Fruit fly (Drosophila melanogaster): Measurements from ENCODE around the gene Gba1a.

Gene Gba1a

DNA sequence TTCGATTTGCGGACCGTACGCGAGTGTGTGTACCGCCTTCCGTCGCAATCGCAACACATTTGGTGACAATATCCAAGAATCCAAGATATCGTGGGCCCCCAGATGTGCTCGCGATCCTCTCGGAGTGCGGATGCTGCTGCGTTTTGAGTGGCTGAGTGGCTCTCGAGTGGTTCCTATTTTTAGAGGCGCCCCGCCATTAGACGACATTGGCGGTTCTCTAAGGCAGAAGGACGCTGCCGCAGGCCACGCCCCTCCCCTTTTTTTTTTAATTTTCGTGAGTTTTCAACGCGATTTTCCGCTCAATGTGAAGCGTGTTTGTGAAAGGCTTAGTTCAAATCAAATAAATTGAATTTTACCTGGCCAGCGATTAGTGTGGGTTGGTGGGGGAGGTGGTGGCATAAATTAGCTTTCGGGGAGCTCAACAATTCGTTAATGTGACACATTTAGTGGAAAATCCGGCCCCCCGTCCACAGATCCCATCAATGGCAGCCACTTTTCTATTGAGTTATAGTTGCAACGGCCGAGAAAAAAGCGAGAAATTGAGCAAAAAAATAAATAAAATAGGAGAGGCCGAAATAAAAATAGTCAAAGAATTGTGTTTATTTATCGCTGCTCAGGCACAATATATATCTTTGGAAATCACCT, 18.0 kb downstream of the Gba1a start, which contains the start of gene nau:
Gene nau, minus strand, starts transcription at position 61 of the 645 bp plus-strand sequence.
- TF ChIP-seq CG6276 (GFP tag; optimal IDR thresholded peaks at IDR 0.05) (no peak), Eip75B (GFP tag; optimal IDR thresholded peaks at IDR 0.05) (no peak), Sox102F (GFP tag; optimal IDR thresholded peaks at IDR 0.05) (no peak), spab (GFP tag; optimal IDR thresholded peaks at IDR 0.05) (no peak), esn (GFP tag; optimal IDR thresholded peaks at IDR 0.05) (no peak), pdm3 (GFP tag; optimal IDR thresholded peaks at IDR 0.05) (no peak), CG31627 (GFP tag; optimal IDR thresholded peaks at IDR 0.05) (no peak), CG11762 (GFP tag; optimal IDR thresholded peaks at IDR 0.05; ENCODE audit: insufficient read depth) (no peak), Eip93F (GFP tag; optimal IDR thresholded peaks at IDR 0.05) (no peak), fd85E (GFP tag; optimal IDR thresholded peaks at IDR 0.05) (no peak), Smox (GFP tag; optimal IDR thresholded peaks at IDR 0.05) (no peak), CG32006 (GFP tag; optimal IDR thresholded peaks at IDR 0.05) (no peak)

DNA sequence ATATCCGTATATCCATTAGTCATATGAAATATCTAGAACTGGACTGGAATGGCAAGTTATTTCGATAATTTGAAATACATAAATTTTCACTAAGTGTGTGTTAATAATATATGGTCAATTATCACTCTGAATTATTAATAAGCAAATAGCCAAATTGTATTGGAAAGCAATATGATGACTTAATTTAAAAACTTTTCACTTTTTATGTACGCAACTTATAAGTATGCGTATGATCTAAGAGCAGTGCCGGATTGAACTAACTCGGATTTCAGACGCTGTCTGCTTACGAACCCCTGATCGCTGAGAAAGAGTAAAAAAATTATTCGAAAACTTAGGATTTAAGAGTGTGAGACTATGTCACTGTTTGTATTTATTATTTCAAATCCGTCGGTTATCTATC, 21.1 kb downstream of the Gba1a start, which contains the start of gene CG10232:
Gene CG10232, minus strand, starts transcription at position 101 of the 400 bp plus-strand sequence.
- TF ChIP-seq CG4318 (GFP tag; optimal IDR thresholded peaks at IDR 0.05) (no peak), CG31627 (GFP tag; optimal IDR thresholded peaks at IDR 0.05) (no peak), fd85E (GFP tag; optimal IDR thresholded peaks at IDR 0.05) (no peak), Ets96B (tag; optimal IDR thresholded peaks at IDR 0.05) (no peak), topi (GFP tag; optimal IDR thresholded peaks at IDR 0.05) (no peak), CG6854 (GFP tag; optimal IDR thresholded peaks at IDR 0.05) (no peak), CG8632 (GFP tag; optimal IDR thresholded peaks at IDR 0.05) (no peak), Eip78C (GFP tag) (no peak), dac (GFP tag; optimal IDR thresholded peaks at IDR 0.05) (no peak), CG10631 (GFP tag; optimal IDR thresholded peaks at IDR 0.05) (no peak), CG11902 (GFP tag; optimal IDR thresholded peaks at IDR 0.05) (no peak), pdm3 (GFP tag; optimal IDR thresholded peaks at IDR 0.05) (no peak), CG6792 (GFP tag; optimal IDR thresholded peaks at IDR 0.05) (no peak), CG8319 (GFP tag; optimal IDR thresholded peaks at IDR 0.05) (no peak), CG8119 (GFP tag; IDR thresholded peaks at IDR 0.05) (no peak), dsx (GFP tag; optimal IDR thresholded peaks at IDR 0.05; ENCODE audit: poor library complexity, severe bottlenecking) (no peak), CG1621 (tag; optimal IDR thresholded peaks at IDR 0.05) (no peak), CG6276 (GFP tag; optimal IDR thresholded peaks at IDR 0.05) (no peak)

DNA sequence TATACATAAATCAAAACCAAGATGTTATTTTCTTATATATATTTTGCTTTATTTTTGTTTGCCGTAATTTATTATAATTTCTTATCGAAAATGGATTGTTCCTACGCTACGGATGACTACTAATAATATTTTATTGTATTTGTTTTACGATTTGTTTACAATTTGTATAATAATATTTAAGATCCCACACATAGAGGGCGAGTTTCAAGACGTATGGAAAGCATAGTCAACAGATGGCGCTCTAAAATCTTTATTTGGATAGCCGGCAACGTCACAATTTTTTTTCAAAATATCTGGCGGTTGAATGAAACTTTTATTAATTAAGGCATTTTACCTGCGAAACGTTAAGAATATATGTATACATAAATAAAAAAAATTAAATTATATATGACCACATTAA, 21.5 kb downstream of the Gba1a start:
- TF ChIP-seq svp (GFP tag) (peak; percentile 65), CG31627 (GFP tag; optimal IDR thresholded peaks at IDR 0.05) (peak; percentile 33), Smox (GFP tag; optimal IDR thresholded peaks at IDR 0.05) (peak; percentile 6), Hr39 (GFP tag; optimal IDR thresholded peaks at IDR 0.05) (peak; percentile 13), CG3919 (GFP tag; optimal IDR thresholded peaks at IDR 0.05) (no peak), cyc (GFP tag; optimal IDR thresholded peaks at IDR 0.05) (peak; percentile 7), Lpt (GFP tag; optimal IDR thresholded peaks at IDR 0.05) (no peak), Eip93F (GFP tag; optimal IDR thresholded peaks at IDR 0.05) (no peak), Met (GFP tag; optimal IDR thresholded peaks at IDR 0.05) (no peak), eg (GFP tag; IDR thresholded peaks at IDR 0.05) (no peak), fd85E (GFP tag; optimal IDR thresholded peaks at IDR 0.05) (no peak), CG11762 (GFP tag; optimal IDR thresholded peaks at IDR 0.05; ENCODE audit: insufficient read depth) (no peak), Ets21C (GFP tag; optimal IDR thresholded peaks at IDR 0.05) (no peak), CG10631 (GFP tag; optimal IDR thresholded peaks at IDR 0.05) (no peak), CG16779 (tag; optimal IDR thresholded peaks at IDR 0.05) (no peak), CG3032 (tag; optimal IDR thresholded peaks at IDR 0.05) (peak; percentile 20), lz (GFP tag; optimal IDR thresholded peaks at IDR 0.05) (peak; percentile 18), Eip78C (GFP tag) (no peak), achi (GFP tag; optimal IDR thresholded peaks at IDR 0.05) (no peak), dac (GFP tag; optimal IDR thresholded peaks at IDR 0.05) (no peak), spab (GFP tag; optimal IDR thresholded peaks at IDR 0.05) (no peak), fkh (GFP tag; optimal IDR thresholded peaks at IDR 0.05) (peak; percentile 97), Hr38 (GFP tag; optimal IDR thresholded peaks at IDR 0.05) (no peak)

Data from whole organism, prepupa.